Worm (Caenorhabditis elegans): Measurements from ENCODE around the gene srh-30.

The srh-30 gene

ce11 chrV:6784853-6785492 lies 13.4 kb upstream of the srh-30 start, which contains the start of the genes spn-4 and spe-39 (continued):
- TF ChIP-seq nhr-179 (tag; optimal IDR thresholded peaks at IDR 0.05) (no peak), ceh-100 (GFP tag; IDR thresholded peaks at IDR 0.05) (peak; percentile 55; the same call in 1 of the 2 replicates), F37B4.10 (GFP tag; IDR thresholded peaks at IDR 0.05) (no peak), F33H1.4 (GFP tag; IDR thresholded peaks at IDR 0.05) (peak; percentile 72), C06A6.2 (GFP tag; conservative IDR thresholded peaks at IDR 0.05) (0 out of 2 replicates have a peak, but pooled peaks have one; percentile 43), madf-10 (tag; optimal IDR thresholded peaks at IDR 0.05) (no peak), Y95B8A.8 (GFP tag; IDR thresholded peaks at IDR 0.05) (0 out of 2 replicates have a peak, but pooled peaks have one; percentile 14), F52B5.7 (tag; optimal IDR thresholded peaks at IDR 0.05) (no peak), let-607 (tag; optimal IDR thresholded peaks at IDR 0.05) (peak in 1 of 2 experiments; percentile 14), chd-7 (tag; optimal IDR thresholded peaks at IDR 0.05) (no peak), B0019.2 (GFP tag; conservative IDR thresholded peaks at IDR 0.05) (peak; percentile 72), F49E8.2 (tag; optimal IDR thresholded peaks at IDR 0.05; ENCODE audit: insufficient read depth) (no peak), cebp-2 (GFP tag; IDR thresholded peaks at IDR 0.05) (no peak), hrde-1 (tag; optimal IDR thresholded peaks at IDR 0.05; ENCODE audit: borderline replicate concordance) (peak; percentile 48), tlf-1 (GFP tag; optimal IDR thresholded peaks at IDR 0.05) (peak; percentile 92), C17E4.6 (GFP tag; IDR thresholded peaks at IDR 0.05) (no peak), sptf-2 (GFP tag; optimal IDR thresholded peaks at IDR 0.05) (no peak), ceh-58 (GFP tag; IDR thresholded peaks at IDR 0.05) (no peak), lsl-1 (GFP tag; optimal IDR thresholded peaks at IDR 0.05) (peak; percentile 77), lin-40 (tag; optimal IDR thresholded peaks at IDR 0.05) (no peak), cebp-1 (GFP tag; IDR thresholded peaks at IDR 0.05) (no peak), cebp-1 (tag; optimal IDR thresholded peaks at IDR 0.05) (peak; percentile 60), F23B12.7 (tag; optimal IDR thresholded peaks at IDR 0.05; ENCODE audit: insufficient read depth) (no peak), tbp1 (GFP tag; optimal IDR thresholded peaks at IDR 0.05) (peak; percentile 41), madf-8 (GFP tag; conservative IDR thresholded peaks at IDR 0.05) (peak; percentile 96), F55B11.4 (tag; optimal IDR thresholded peaks at IDR 0.05; ENCODE audit: borderline replicate concordance, insufficient read depth) (no peak), hmg-20 (GFP tag; IDR thresholded peaks at IDR 0.05) (0 out of 2 replicates have a peak, but pooled peaks have one; percentile 18), ets-4 (GFP tag; optimal IDR thresholded peaks at IDR 0.05) (no peak), lin-35 (GFP tag; optimal IDR thresholded peaks at IDR 0.05) (peak; percentile 40 to 83 (median 47)), efl-1 (GFP tag; optimal IDR thresholded peaks at IDR 0.05) (peak; percentile 97), F57A8.1 (GFP tag; optimal IDR thresholded peaks at IDR 0.05) (no peak), bed-2 (GFP tag; IDR thresholded peaks at IDR 0.05) (no peak), egl-18 (GFP tag; IDR thresholded peaks at IDR 0.05) (no peak), ceh-27 (GFP tag; optimal IDR thresholded peaks at IDR 0.05) (peak; percentile 28), ccch-3 (GFP tag; optimal IDR thresholded peaks at IDR 0.05) (no peak), ztf-25 (GFP tag; IDR thresholded peaks at IDR 0.05) (no peak), lin-54 (GFP tag; optimal IDR thresholded peaks at IDR 0.05) (peak; percentile 89), egl-44 (GFP tag; IDR thresholded peaks at IDR 0.05) (no peak), K11D2.4 (GFP tag; IDR thresholded peaks at IDR 0.05) (0 out of 2 replicates have a peak, but pooled peaks have one; percentile 36), aptf-2 (GFP tag; conservative IDR thresholded peaks at IDR 0.05) (no peak), him-1 (tag; optimal IDR thresholded peaks at IDR 0.05) (no peak), madf-3 (GFP tag; IDR thresholded peaks at IDR 0.05) (peak; percentile 28; the same call in 1 of the 2 replicates), sea-2 (GFP tag; IDR thresholded peaks at IDR 0.05) (no peak), B0035.1 (tag; optimal IDR thresholded peaks at IDR 0.05) (no peak), ceh-91 (GFP tag; IDR thresholded peaks at IDR 0.05) (peak; percentile 90), ama-1 (optimal IDR thresholded peaks at IDR 0.05) (no peak), ama-1 (GFP tag; optimal IDR thresholded peaks at IDR 0.05) (no peak), mxl-1 (tag; optimal IDR thresholded peaks at IDR 0.05) (no peak)
